Worm (Caenorhabditis elegans) whole organism, L4/young adult: ENCODE results near the gene T27A10.6.

Source experiments
- W03F9.2 ChIP-seq: fragments of 150-350 bp; optimal IDR thresholded peaks from 2 replicates; lab custom pipeline; 2014; ENCODE audit warnings: missing biosample characterization, missing genetic modification characterization
- dao-5 ChIP-seq: sonication (generic microtip); optimal IDR thresholded peaks from 2 replicates; lab custom pipeline; 2016; ENCODE audit warnings: missing genotype, missing genetic modification characterization, moderate library complexity, missing compliant biosample characterization
- him-1 ChIP-seq: sonication (generic microtip); optimal IDR thresholded peaks from 2 replicates; lab custom pipeline; 2016; ENCODE audit warnings: missing genotype, missing genetic modification reagents, missing genetic modification characterization, missing compliant biosample characterization

- TF ChIP-seq him-1 (tag; lab: Kevin White, UChicago) (no peak), dao-5 (tag; lab: Kevin White, UChicago) (no peak), W03F9.2 (tag; lab: Kevin White, UChicago) (no peak)
Observed at ce11 chrX:3584481-3584880, 11.7 kb downstream of the T27A10.6 start.
